Fruit fly (Drosophila melanogaster) whole organism, embryonic: Measurements from ENCODE around the gene Phb1.
A peak's percentile ranks its signal among the peaks of the same experiment; 100 is the strongest.

ENCODE experiments used
- Asciz ChIP-seq: fragments of 200-800 bp; sonication (Bioruptor generic); optimal IDR thresholded peaks from 2 replicates; lab custom pipeline; 2017; ENCODE audit warnings: missing biosample characterization, mild to moderate bottlenecking, missing genetic modification characterization, missing genetic modification reagents
- CG10431 ChIP-seq: fragments of 200-800 bp; sonication (Bioruptor generic); optimal IDR thresholded peaks from 3 replicates; lab custom pipeline; 2018; ENCODE audit warnings: missing biosample characterization, mild to moderate bottlenecking, missing genetic modification characterization
- CG10959 ChIP-seq: fragments of 200-800 bp; sonication (Bioruptor generic); IDR thresholded peaks from 2 replicates; pipeline ENCODE4 v1.3.6; 2022; ENCODE audit warnings: missing biosample characterization, missing genetic modification characterization
- CG11560 ChIP-seq: fragments of 200-800 bp; sonication (Bioruptor generic); IDR thresholded peaks from 3 replicates; pipeline ENCODE4 v1.3.6; 2022; ENCODE audit warnings: missing biosample characterization, missing genetic modification characterization
- CG11695 ChIP-seq: fragments of 200-800 bp; sonication (Bioruptor generic); IDR thresholded peaks from 3 replicates; pipeline ENCODE4 v1.3.6; 2022; ENCODE audit warnings: missing biosample characterization, missing genetic modification characterization
- CG11723 ChIP-seq: fragments of 200-800 bp; sonication (Bioruptor generic); optimal IDR thresholded peaks from 2 replicates; lab custom pipeline; 2017; ENCODE audit warnings: missing biosample characterization, mild to moderate bottlenecking, missing genetic modification characterization
- CG1233 ChIP-seq: fragments of 200-800 bp; sonication (Bioruptor generic); optimal IDR thresholded peaks from 4 replicates; lab custom pipeline; 2018; ENCODE audit warnings: missing biosample characterization, mild to moderate bottlenecking, missing genetic modification characterization
- CG14667 ChIP-seq: fragments of 200-800 bp; sonication (Bioruptor generic); IDR thresholded peaks from 2 replicates; pipeline ENCODE4 v1.3.6; 2022; ENCODE audit warnings: missing biosample characterization, missing genetic modification characterization
- CG14710 ChIP-seq: fragments of 200-800 bp; sonication (Bioruptor generic); optimal IDR thresholded peaks from 3 replicates; lab custom pipeline; 2019; ENCODE audit warnings: missing biosample characterization, mild to moderate bottlenecking, missing genetic modification characterization, moderate library complexity
- CG1529 ChIP-seq: fragments of 200-800 bp; sonication (Bioruptor generic); optimal IDR thresholded peaks from 3 replicates; lab custom pipeline; 2018; ENCODE audit warnings: missing biosample characterization, missing genetic modification characterization
- CG1603 ChIP-seq: fragments of 200-800 bp; sonication (Bioruptor generic); optimal IDR thresholded peaks from 2 replicates; lab custom pipeline; 2019; ENCODE audit warnings: missing biosample characterization, mild to moderate bottlenecking, missing genetic modification characterization, moderate library complexity
- CG2712 ChIP-seq: fragments of 200-800 bp; optimal IDR thresholded peaks from 3 replicates; lab custom pipeline; 2019; ENCODE audit warnings: missing biosample characterization, mild to moderate bottlenecking, missing genetic modification characterization, moderate library complexity
- CG31441 ChIP-seq: fragments of 200-800 bp; sonication (Bioruptor generic); IDR thresholded peaks from 2 replicates; pipeline ENCODE4 v1.3.6; 2022; ENCODE audit warnings: missing biosample characterization, missing genetic modification characterization
- CG34422 ChIP-seq: fragments of 200-800 bp; sonication (Bioruptor generic); IDR thresholded peaks from 3 replicates; pipeline ENCODE4 v1.3.6; 2022; ENCODE audit warnings: missing biosample characterization, missing genetic modification characterization
- CG4730 ChIP-seq: fragments of 200-800 bp; sonication (Bioruptor generic); IDR thresholded peaks from 2 replicates; pipeline ENCODE4 v1.3.6; 2022; ENCODE audit warnings: missing biosample characterization, missing genetic modification characterization
- CG7357 ChIP-seq: fragments of 200-800 bp; sonication (Bioruptor generic); IDR thresholded peaks from 3 replicates; pipeline ENCODE4 v1.3.6; 2022; ENCODE audit warnings: missing biosample characterization, missing genetic modification characterization
- CG7928 ChIP-seq: fragments of 200-800 bp; sonication (Bioruptor generic); optimal IDR thresholded peaks from 2 replicates; lab custom pipeline; 2017; ENCODE audit warnings: missing biosample characterization, mild to moderate bottlenecking, missing genetic modification characterization
- CG9797 ChIP-seq: fragments of 200-800 bp; sonication (Bioruptor generic); optimal IDR thresholded peaks from 3 replicates; lab custom pipeline; 2018; ENCODE audit warnings: missing biosample characterization, mild to moderate bottlenecking, missing genetic modification characterization
- CHES-1-like ChIP-seq: fragments of 200-800 bp; sonication (Bioruptor generic); optimal IDR thresholded peaks from 2 replicates; lab custom pipeline; 2016; ENCODE audit warnings: missing biosample characterization, missing genetic modification characterization
- CkIIα-i1 ChIP-seq: fragments of 200-800 bp; sonication (Bioruptor generic); IDR thresholded peaks from 2 replicates; pipeline ENCODE4 v1.3.6; 2022; ENCODE audit warnings: missing biosample characterization, missing genetic modification characterization
- CrebB ChIP-seq: fragments of 200-800 bp; sonication (Bioruptor generic); optimal IDR thresholded peaks from 3 replicates; lab custom pipeline; 2018; ENCODE audit warnings: missing biosample characterization, mild to moderate bottlenecking, missing genetic modification characterization
- Dad ChIP-seq: fragments of 200-800 bp; sonication (Bioruptor generic); optimal IDR thresholded peaks from 3 replicates; lab custom pipeline; 2016; ENCODE audit warnings: missing biosample characterization, missing genetic modification characterization
- H2.0 ChIP-seq: fragments of 200-800 bp; sonication (Bioruptor generic); IDR thresholded peaks from 2 replicates; pipeline ENCODE4 v1.3.6; 2022; ENCODE audit warnings: missing biosample characterization, missing genetic modification characterization
- HLH54F ChIP-seq: fragments of 200-800 bp; sonication (Bioruptor generic); optimal IDR thresholded peaks from 3 replicates; lab custom pipeline; 2016; ENCODE audit warnings: missing biosample characterization, missing genetic modification characterization
- Hand ChIP-seq: fragments of 200-800 bp; sonication (Bioruptor generic); optimal IDR thresholded peaks from 2 replicates; lab custom pipeline; 2017; ENCODE audit warnings: mild to moderate bottlenecking, missing biosample characterization, missing genetic modification reagents, missing genetic modification characterization
- Hey ChIP-seq: fragments of 200-800 bp; sonication (Bioruptor generic); optimal IDR thresholded peaks from 3 replicates; lab custom pipeline; 2018; ENCODE audit warnings: missing biosample characterization, mild to moderate bottlenecking, missing genetic modification characterization
- Lhr ChIP-seq: fragments of 200-800 bp; sonication (Bioruptor generic); optimal IDR thresholded peaks from 3 replicates; lab custom pipeline; 2017; ENCODE audit warnings: mild to moderate bottlenecking, missing biosample characterization, missing genetic modification reagents, missing genetic modification characterization
- Lim3 ChIP-seq: fragments of 200-800 bp; sonication (Bioruptor generic); IDR thresholded peaks from 2 replicates; pipeline ENCODE4 v1.3.6; 2022; ENCODE audit warnings: missing biosample characterization, missing genetic modification characterization
- Nf-YA ChIP-seq: fragments of 200-800 bp; sonication (Bioruptor generic); IDR thresholded peaks from 2 replicates; pipeline ENCODE4 v1.3.6; 2022; ENCODE audit warnings: missing biosample characterization, missing genetic modification characterization
- Nf-YC ChIP-seq: fragments of 200-800 bp; optimal IDR thresholded peaks from 3 replicates; lab custom pipeline; 2019; ENCODE audit warnings: missing biosample characterization, mild to moderate bottlenecking, missing genetic modification characterization, moderate library complexity
- Rfx ChIP-seq: fragments of 200-800 bp; sonication (Bioruptor generic); IDR thresholded peaks from 2 replicates; pipeline ENCODE4 v1.3.6; 2022; ENCODE audit warnings: missing biosample characterization, missing genetic modification characterization
- Sox100B ChIP-seq: fragments of 200-800 bp; sonication (Bioruptor generic); optimal IDR thresholded peaks from 3 replicates; lab custom pipeline; 2018; ENCODE audit warnings: missing biosample characterization, mild to moderate bottlenecking, missing genetic modification characterization
- abd-A ChIP-seq: fragments of 200-800 bp; sonication (Bioruptor generic); optimal IDR thresholded peaks from 3 replicates; lab custom pipeline; 2019; ENCODE audit warnings: missing biosample characterization, mild to moderate bottlenecking, missing genetic modification characterization, moderate library complexity
- cas ChIP-seq: fragments of 200-800 bp; sonication (Bioruptor generic); IDR thresholded peaks from 2 replicates; pipeline ENCODE4 v1.3.6; 2022; ENCODE audit warnings: missing biosample characterization, missing genetic modification characterization
- chm ChIP-seq: fragments of 200-800 bp; sonication (Bioruptor generic); IDR thresholded peaks from 2 replicates; pipeline ENCODE4 v1.3.6; 2022; ENCODE audit warnings: missing biosample characterization, missing genetic modification characterization
- eyg ChIP-seq: fragments of 200-800 bp; sonication (Bioruptor generic); optimal IDR thresholded peaks from 3 replicates; lab custom pipeline; 2016; ENCODE audit warnings: missing biosample characterization, missing genetic modification characterization
- fd64A ChIP-seq: fragments of 200-800 bp; sonication (Bioruptor generic); optimal IDR thresholded peaks from 3 replicates; lab custom pipeline; 2018; ENCODE audit warnings: missing biosample characterization, mild to moderate bottlenecking, missing genetic modification characterization
- fd96Cb ChIP-seq: fragments of 200-800 bp; sonication (Bioruptor generic); optimal IDR thresholded peaks from 2 replicates; lab custom pipeline; 2018; ENCODE audit warnings: missing biosample characterization, mild to moderate bottlenecking, missing genetic modification characterization, moderate library complexity
- grn ChIP-seq: fragments of 200-800 bp; sonication (Bioruptor generic); optimal IDR thresholded peaks from 3 replicates; lab custom pipeline; 2017; ENCODE audit warnings: missing biosample characterization, missing genetic modification characterization
- ham ChIP-seq: fragments of 200-800 bp; sonication (Bioruptor generic); IDR thresholded peaks from 2 replicates; pipeline ENCODE4 v1.3.6; 2022; ENCODE audit warnings: missing biosample characterization, missing genetic modification characterization
- jumu ChIP-seq: fragments of 200-800 bp; sonication (Bioruptor generic); optimal IDR thresholded peaks from 3 replicates; lab custom pipeline; 2016; ENCODE audit warnings: missing biosample characterization, missing genetic modification characterization
- lab ChIP-seq: fragments of 200-800 bp; sonication (Bioruptor generic); optimal IDR thresholded peaks from 3 replicates; lab custom pipeline; 2017; ENCODE audit warnings: missing biosample characterization, missing genetic modification characterization, mild to moderate bottlenecking, moderate library complexity, missing genetic modification reagents
- lbe ChIP-seq: fragments of 200-800 bp; sonication (Bioruptor generic); optimal IDR thresholded peaks from 2 replicates; lab custom pipeline; 2016; ENCODE audit warnings: missing biosample characterization, mild to moderate bottlenecking, missing genetic modification characterization
- nom ChIP-seq: fragments of 200-800 bp; sonication (Bioruptor generic); optimal IDR thresholded peaks from 2 replicates; lab custom pipeline; 2017; ENCODE audit warnings: missing biosample characterization, missing genetic modification characterization, mild to moderate bottlenecking, moderate library complexity, missing genetic modification reagents
- odd ChIP-seq: fragments of 200-800 bp; sonication (Bioruptor generic); optimal IDR thresholded peaks from 2 replicates; lab custom pipeline; 2017; ENCODE audit warnings: missing biosample characterization, mild to moderate bottlenecking, missing genetic modification characterization
- prd ChIP-seq, 3 experiments: fragments of >200 bp in 2 of 3; fragments of 200-800 bp in 1 of 3; sonication (Bioruptor generic) in 1 of 3; optimal IDR thresholded peaks in 2 of 3; IDR thresholded peaks in 1 of 3; 2 replicates in 2 of 3; 3 replicates in 1 of 3; pipeline versions ENCODE4 v1.3.6 to Lab custom; 2017 to 2022; ENCODE audit warnings: missing biosample characterization in 1 of 3, missing genetic modification characterization in 1 of 3
- slou ChIP-seq: fragments of 200-800 bp; sonication (Bioruptor generic); optimal IDR thresholded peaks from 3 replicates; lab custom pipeline; 2016; ENCODE audit warnings: missing biosample characterization, missing genetic modification characterization
- tap ChIP-seq: fragments of 200-800 bp; optimal IDR thresholded peaks from 3 replicates; lab custom pipeline; 2019; ENCODE audit warnings: missing biosample characterization, mild to moderate bottlenecking, missing genetic modification characterization, moderate library complexity

Phb1 gene

dm6 chr2L:19164933-19165813, 41.5 kb upstream of the Phb1 start (continued):
- peak; percentile 98 for TF ChIP-seq Asciz (GFP tag; lab: Kevin White, UChicago)
- peak; percentile 94 for TF ChIP-seq CG1233 (GFP tag; lab: Kevin White, UChicago)
- TF ChIP-seq Nf-YA: peak; percentile 94
- TF ChIP-seq lab (GFP tag; lab: Kevin White, UChicago): peak; percentile 99
- peak; percentile 90 for TF ChIP-seq CG10431 (GFP tag; lab: Kevin White, UChicago)
- TF ChIP-seq Nf-YC (tag; lab: Kevin White, UChicago): peak; percentile 86
- TF ChIP-seq CG11560 (tag; lab: Robert Waterston, UW): peak; percentile 77
- TF ChIP-seq H2.0 (GFP tag; lab: Robert Waterston, UW): peak; percentile 96
- peak; percentile 96 for TF ChIP-seq CG4730 (GFP tag; lab: Robert Waterston, UW)
- TF ChIP-seq Hand (GFP tag; lab: Kevin White, UChicago): peak; percentile 96
- peak; percentile 94 for TF ChIP-seq CG1603 (tag; lab: Kevin White, UChicago)
- TF ChIP-seq odd (GFP tag; lab: Kevin White, UChicago): peak; percentile 94
- TF ChIP-seq, all 482 proteins: peak for 436

DNA sequence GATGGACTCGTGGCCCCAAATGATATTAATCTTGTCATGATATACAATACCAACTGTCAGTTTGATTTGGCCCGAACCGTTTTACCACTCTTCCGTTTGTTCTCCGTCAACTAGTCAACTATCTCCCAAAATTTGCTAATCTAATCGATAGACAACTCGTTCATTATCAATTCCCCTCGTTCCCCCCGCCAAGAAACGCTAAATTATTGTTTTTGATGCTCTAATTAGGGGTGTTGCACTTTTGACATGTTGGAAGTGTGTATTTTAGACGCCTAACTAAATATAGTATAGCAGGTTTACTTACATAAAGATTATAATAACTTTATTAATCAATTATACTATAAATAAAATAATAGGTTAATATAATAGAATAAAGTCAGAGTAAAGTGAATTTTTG, 40.3 kb upstream of the Phb1 start:
- TF ChIP-seq CG31441 (GFP tag; lab: Robert Waterston, UW) (0 out of 2 replicates have a peak, but pooled peaks have one; percentile 19), abd-A (no peak), fd96Cb (peak; percentile 22), CG7928 (GFP tag; lab: Kevin White, UChicago) (no peak), lab (GFP tag; lab: Kevin White, UChicago) (peak; percentile 46), fd64A (GFP tag; lab: Kevin White, UChicago) (no peak), slou (GFP tag; lab: Kevin White, UChicago) (no peak), ham (GFP tag; lab: Robert Waterston, UW) (no peak), CrebB (tag; lab: Kevin White, UChicago) (no peak), cas (GFP tag; lab: Robert Waterston, UW) (no peak), Lim3 (no peak), CG7357 (GFP tag; lab: Robert Waterston, UW) (no peak), Dad (GFP tag; lab: Kevin White, UChicago) (no peak), CHES-1-like (GFP tag; lab: Kevin White, UChicago) (no peak), nom (GFP tag; lab: Kevin White, UChicago) (no peak), eyg (no peak), CG11723 (GFP tag; lab: Kevin White, UChicago) (no peak), Hey (tag; lab: Kevin White, UChicago) (no peak), lbe (GFP tag; lab: Kevin White, UChicago) (no peak), grn (peak; percentile 90), Lhr (GFP tag; lab: Kevin White, UChicago) (no peak), CG9797 (no peak), CG2712 (tag; lab: Kevin White, UChicago) (peak; percentile 4), prd (optimal IDR thresholded peaks at IDR 0.05; lab: Kevin White, UChicago) (no peak), prd (GFP tag; IDR thresholded peaks at IDR 0.05; lab: Robert Waterston, UW) (no peak), CG34422 (no peak), chm (GFP tag; lab: Robert Waterston, UW) (no peak), HLH54F (GFP tag; lab: Kevin White, UChicago) (no peak), Sox100B (peak; percentile 42), CG14667 (no peak), CG11695 (GFP tag; lab: Robert Waterston, UW) (0 out of 3 replicates have a peak, but pooled peaks have one; percentile 40), CG1529 (GFP tag; lab: Kevin White, UChicago) (no peak), CG14710 (tag; lab: Kevin White, UChicago) (no peak), jumu (no peak), Rfx (GFP tag; lab: Robert Waterston, UW) (no peak), CkIIα-i1 (GFP tag; lab: Robert Waterston, UW) (no peak), CG10959 (GFP tag; lab: Robert Waterston, UW) (no peak), tap (no peak)
